Fruit fly (Drosophila melanogaster): ENCODE results near the gene pum.

The pum gene

DNA sequence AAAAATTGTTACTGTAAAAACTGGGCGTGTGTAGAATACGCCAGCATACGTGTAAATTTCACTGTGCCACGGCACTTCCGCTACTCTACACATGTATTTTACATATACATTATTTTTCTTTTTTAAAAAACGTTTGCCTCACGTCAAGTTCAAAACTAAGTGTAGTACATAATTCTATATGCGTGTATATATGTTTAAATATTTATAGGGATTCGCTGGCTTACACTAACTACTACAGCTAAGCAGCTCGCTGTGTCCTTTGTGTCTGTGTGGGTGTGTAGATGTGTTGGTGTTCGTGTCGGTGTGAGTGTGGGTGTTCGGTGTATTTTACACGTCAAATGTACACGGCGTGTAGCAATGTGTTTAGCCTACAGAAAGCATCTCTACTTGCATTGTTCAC lies 169.1 kb downstream of the pum start (continued):
- TF ChIP-seq dpn (GFP tag; optimal IDR thresholded peaks at IDR 0.05): no peak
- TF ChIP-seq Opbp (GFP tag; IDR thresholded peaks at IDR 0.05; ENCODE audit: partially characterized antibody): peak; percentile 64; the same call in 1 of the 3 replicates
- TF ChIP-seq CG12744 (GFP tag; optimal IDR thresholded peaks at IDR 0.05): no peak
- TF ChIP-seq Max (GFP tag; optimal IDR thresholded peaks at IDR 0.05): no peak
- TF ChIP-seq CG43689 (GFP tag; IDR thresholded peaks at IDR 0.05): no peak
- no peak for TF ChIP-seq ap (GFP tag; IDR thresholded peaks at IDR 0.05)
- TF ChIP-seq scrt (GFP tag; optimal IDR thresholded peaks at IDR 0.05): no peak
- no peak for TF ChIP-seq ERR (GFP tag; optimal IDR thresholded peaks at IDR 0.05)
- TF ChIP-seq grn (GFP tag; optimal IDR thresholded peaks at IDR 0.05): no peak
- TF ChIP-seq Ets65A (GFP tag): peak; percentile 75
- no peak for TF ChIP-seq Ravus (GFP tag; IDR thresholded peaks at IDR 0.05)
- TF ChIP-seq Spps (tag; optimal IDR thresholded peaks at IDR 0.05): no peak
- TF ChIP-seq CG1024 (GFP tag; IDR thresholded peaks at IDR 0.05): no peak
- no peak for TF ChIP-seq Doc3 (GFP tag; IDR thresholded peaks at IDR 0.05; ENCODE audit: partially characterized antibody)
- no peak for TF ChIP-seq jing (GFP tag; optimal IDR thresholded peaks at IDR 0.05)
- 0 out of 3 replicates have a peak, but pooled peaks have one; percentile 15 for TF ChIP-seq tgo (GFP tag; IDR thresholded peaks at IDR 0.05)
- TF ChIP-seq Asciz (GFP tag; optimal IDR thresholded peaks at IDR 0.05): no peak
- no peak for TF ChIP-seq CG3163 (GFP tag; optimal IDR thresholded peaks at IDR 0.05)
- TF ChIP-seq Nf-YB (GFP tag; optimal IDR thresholded peaks at IDR 0.05): no peak
- no peak for TF ChIP-seq CG8388 (GFP tag; optimal IDR thresholded peaks at IDR 0.05)
- no peak for TF ChIP-seq Poxn (GFP tag; IDR thresholded peaks at IDR 0.05)
- no peak for TF ChIP-seq CG11085 (GFP tag; IDR thresholded peaks at IDR 0.05)
- TF ChIP-seq dati (GFP tag; IDR thresholded peaks at IDR 0.05): no peak
- TF ChIP-seq en (GFP tag; optimal IDR thresholded peaks at IDR 0.05): no peak
- no peak for TF ChIP-seq schlank (tag; optimal IDR thresholded peaks at IDR 0.05)
- peak; percentile 23 for TF ChIP-seq bcd (GFP tag; optimal IDR thresholded peaks at IDR 0.05)
- TF ChIP-seq wek (GFP tag; optimal IDR thresholded peaks at IDR 0.05): no peak
- TF ChIP-seq CG9609 (GFP tag; optimal IDR thresholded peaks at IDR 0.05): no peak
- TF ChIP-seq CG8089 (GFP tag; optimal IDR thresholded peaks at IDR 0.05): no peak
- no peak for TF ChIP-seq CG7839 (tag; optimal IDR thresholded peaks at IDR 0.05)
- TF ChIP-seq CG11247 (GFP tag; IDR thresholded peaks at IDR 0.05): no peak
- TF ChIP-seq Dbx (GFP tag; IDR thresholded peaks at IDR 0.05): peak; percentile 15; the same call in 1 of the 3 replicates
- TF ChIP-seq kay (GFP tag; optimal IDR thresholded peaks at IDR 0.05): no peak
- peak; percentile 37; the same call in 1 of the 2 replicates for TF ChIP-seq Scr (GFP tag; IDR thresholded peaks at IDR 0.05; ENCODE audit: partially characterized antibody)
- no peak for TF ChIP-seq tap (tag; optimal IDR thresholded peaks at IDR 0.05)
- TF ChIP-seq nerfin-1 (tag; optimal IDR thresholded peaks at IDR 0.05): no peak
- no peak for TF ChIP-seq Oli (tag; optimal IDR thresholded peaks at IDR 0.05)
- TF ChIP-seq CG16779 (GFP tag; IDR thresholded peaks at IDR 0.05): no peak
- no peak for TF ChIP-seq Dad (GFP tag; optimal IDR thresholded peaks at IDR 0.05)
- TF ChIP-seq YL-1 (GFP tag; optimal IDR thresholded peaks at IDR 0.05): no peak
- no peak for TF ChIP-seq chinmo (GFP tag; IDR thresholded peaks at IDR 0.05; ENCODE audit: partially characterized antibody)
- no peak for TF ChIP-seq pnt (GFP tag; optimal IDR thresholded peaks at IDR 0.05)
- peak; percentile 67; the same call in 1 of the 3 replicates for TF ChIP-seq CG14860 (GFP tag; IDR thresholded peaks at IDR 0.05; ENCODE audit: partially characterized antibody)
- TF ChIP-seq bigmax (GFP tag; optimal IDR thresholded peaks at IDR 0.05): no peak
- TF ChIP-seq CG34224 (GFP tag; IDR thresholded peaks at IDR 0.05; ENCODE audit: partially characterized antibody): no peak
- no peak for TF ChIP-seq dmrt11E (tag; optimal IDR thresholded peaks at IDR 0.05)
- TF ChIP-seq gcm2 (GFP tag; optimal IDR thresholded peaks at IDR 0.05): no peak
- no peak for TF ChIP-seq CG12071 (GFP tag; optimal IDR thresholded peaks at IDR 0.05)
- TF ChIP-seq zfh2 (GFP tag; optimal IDR thresholded peaks at IDR 0.05): no peak
- TF ChIP-seq Atf3 (GFP tag; optimal IDR thresholded peaks at IDR 0.05): no peak
- peak; percentile 69 for TF ChIP-seq Bgb (GFP tag; IDR thresholded peaks at IDR 0.05; ENCODE audit: partially characterized antibody)
- TF ChIP-seq p53 (GFP tag; optimal IDR thresholded peaks at IDR 0.05): no peak
